Fruit fly (Drosophila melanogaster) whole organism, embryonic: ENCODE data around the gene CG43137.

Experiments
- Abd-B ChIP-seq: fragments of 200-800 bp; sonication (Bioruptor generic); optimal IDR thresholded peaks from 2 replicates; lab custom pipeline; 2018; ENCODE audit warnings: missing biosample characterization, mild to moderate bottlenecking, missing genetic modification characterization, moderate library complexity
- Bgb ChIP-seq: fragments of 200-800 bp; sonication (Bioruptor generic); IDR thresholded peaks from 2 replicates; pipeline ENCODE4 v1.3.6; 2022; ENCODE audit warnings: missing biosample characterization, missing genetic modification characterization; ENCODE audit not compliant: partially characterized antibody
- CG11504 ChIP-seq: fragments of 200-800 bp; sonication (Bioruptor generic); optimal IDR thresholded peaks from 3 replicates; lab custom pipeline; 2019; ENCODE audit warnings: missing biosample characterization, mild to moderate bottlenecking, missing genetic modification characterization, moderate library complexity
- CG11696 ChIP-seq: fragments of 200-800 bp; sonication (Bioruptor generic); IDR thresholded peaks from 2 replicates; pipeline ENCODE4 v1.3.6; 2022; ENCODE audit warnings: missing biosample characterization, missing genetic modification characterization
- CG12769 ChIP-seq: fragments of 200-800 bp; sonication (Bioruptor generic); optimal IDR thresholded peaks from 2 replicates; lab custom pipeline; 2019; ENCODE audit warnings: missing biosample characterization, mild to moderate bottlenecking, missing genetic modification characterization, moderate library complexity
- CG13894 ChIP-seq: fragments of 200-800 bp; sonication (Bioruptor generic); optimal IDR thresholded peaks from 3 replicates; lab custom pipeline; 2018; ENCODE audit warnings: missing biosample characterization, mild to moderate bottlenecking, missing genetic modification characterization, moderate library complexity
- CG1529 ChIP-seq: fragments of 200-800 bp; sonication (Bioruptor generic); optimal IDR thresholded peaks from 3 replicates; lab custom pipeline; 2018; ENCODE audit warnings: missing biosample characterization, missing genetic modification characterization
- CG15696 ChIP-seq: fragments of 200-800 bp; sonication (Bioruptor generic); optimal IDR thresholded peaks from 2 replicates; lab custom pipeline; 2019; ENCODE audit warnings: missing biosample characterization, mild to moderate bottlenecking, missing genetic modification characterization, moderate library complexity
- CG16779 ChIP-seq: fragments of 200-800 bp; sonication (Bioruptor generic); IDR thresholded peaks from 2 replicates; pipeline ENCODE4 v1.3.6; 2022; ENCODE audit warnings: missing biosample characterization, missing genetic modification characterization
- CG18764 ChIP-seq: fragments of 200-800 bp; sonication (Bioruptor generic); optimal IDR thresholded peaks from 3 replicates; lab custom pipeline; 2016; ENCODE audit warnings: missing biosample characterization, missing genetic modification characterization
- CG2202 ChIP-seq: fragments of 200-800 bp; sonication (Bioruptor generic); optimal IDR thresholded peaks from 2 replicates; lab custom pipeline; 2018; ENCODE audit warnings: missing biosample characterization, mild to moderate bottlenecking, missing genetic modification characterization
- CG30431 ChIP-seq: fragments of 200-800 bp; sonication (Bioruptor generic); optimal IDR thresholded peaks from 2 replicates; lab custom pipeline; 2017; ENCODE audit warnings: missing biosample characterization, missing genetic modification characterization
- CG32532 ChIP-seq: fragments of 200-800 bp; sonication (Bioruptor generic); IDR thresholded peaks from 2 replicates; pipeline ENCODE4 v1.3.6; 2022; ENCODE audit warnings: missing biosample characterization, missing genetic modification characterization
- CG3995 ChIP-seq: fragments of 200-800 bp; sonication (Bioruptor generic); optimal IDR thresholded peaks from 3 replicates; lab custom pipeline; 2016; ENCODE audit warnings: missing biosample characterization, missing genetic modification characterization
- CG6175 ChIP-seq: fragments of 200-800 bp; sonication (Bioruptor generic); IDR thresholded peaks from 3 replicates; pipeline ENCODE4 v1.3.6; 2022; ENCODE audit warnings: missing biosample characterization, missing genetic modification characterization
- CG7556 ChIP-seq: fragments of 200-800 bp; sonication (Bioruptor generic); optimal IDR thresholded peaks from 2 replicates; lab custom pipeline; 2017; ENCODE audit warnings: missing biosample characterization, mild to moderate bottlenecking, missing genetic modification characterization
- CG8359 ChIP-seq: fragments of 200-800 bp; sonication (Bioruptor generic); optimal IDR thresholded peaks from 2 replicates; lab custom pipeline; 2017; ENCODE audit warnings: missing biosample characterization, mild to moderate bottlenecking, missing genetic modification characterization, borderline replicate concordance
- CG8765 ChIP-seq: fragments of 200-800 bp; sonication (Bioruptor generic); IDR thresholded peaks from 2 replicates; pipeline ENCODE4 v1.3.6; 2022; ENCODE audit warnings: missing biosample characterization, missing genetic modification characterization
- CG9932 ChIP-seq: fragments of 200-800 bp; sonication (Bioruptor generic); IDR thresholded peaks from 2 replicates; pipeline ENCODE4 v1.3.6; 2022; ENCODE audit warnings: missing biosample characterization, missing genetic modification characterization
- CoRest ChIP-seq: fragments of 200-800 bp; sonication (Bioruptor generic); optimal IDR thresholded peaks from 3 replicates; lab custom pipeline; 2018; ENCODE audit warnings: missing biosample characterization, mild to moderate bottlenecking, missing genetic modification characterization, moderate library complexity
- Doc2 ChIP-seq: fragments of 200-800 bp; sonication (Bioruptor generic); IDR thresholded peaks from 2 replicates; pipeline ENCODE4 v1.3.6; 2022; ENCODE audit warnings: missing biosample characterization, missing genetic modification characterization
- E2f2 ChIP-seq: fragments of 200-800 bp; sonication (Bioruptor generic); IDR thresholded peaks from 2 replicates; pipeline ENCODE4 v1.3.6; 2022; ENCODE audit warnings: missing biosample characterization, missing genetic modification characterization
- Eip74EF ChIP-seq, 2 experiments: fragments of 200-800 bp in 1 of 2; fragments of >200 bp in 1 of 2; sonication (Bioruptor generic) in 1 of 2; optimal IDR thresholded peaks; 2 replicates each; lab custom pipeline; 2017 to 2019; ENCODE audit warnings: missing biosample characterization in 2 of 2, missing genetic modification characterization in 2 of 2, mild to moderate bottlenecking in 1 of 2, moderate library complexity in 1 of 2
- Fer1 ChIP-seq: fragments of 200-800 bp; sonication (Bioruptor generic); optimal IDR thresholded peaks from 2 replicates; lab custom pipeline; 2017; ENCODE audit warnings: missing biosample characterization, mild to moderate bottlenecking, missing genetic modification characterization
- HLH3B ChIP-seq: fragments of 200-800 bp; sonication (Bioruptor generic); IDR thresholded peaks from 2 replicates; pipeline ENCODE4 v1.3.6; 2022; ENCODE audit warnings: missing biosample characterization, missing genetic modification characterization
- HLHmδ ChIP-seq: fragments of 200-800 bp; sonication (Bioruptor generic); optimal IDR thresholded peaks from 2 replicates; lab custom pipeline; 2018; ENCODE audit warnings: missing biosample characterization, mild to moderate bottlenecking, missing genetic modification characterization, moderate library complexity
- Lhr ChIP-seq: fragments of 200-800 bp; sonication (Bioruptor generic); optimal IDR thresholded peaks from 3 replicates; lab custom pipeline; 2017; ENCODE audit warnings: mild to moderate bottlenecking, missing biosample characterization, missing genetic modification reagents, missing genetic modification characterization
- Myb ChIP-seq: fragments of 200-800 bp; sonication (Bioruptor generic); optimal IDR thresholded peaks from 2 replicates; lab custom pipeline; 2016; ENCODE audit warnings: missing biosample characterization, missing genetic modification characterization
- NfI ChIP-seq: fragments of 200-800 bp; sonication (Bioruptor generic); optimal IDR thresholded peaks from 3 replicates; lab custom pipeline; 2018; ENCODE audit warnings: missing biosample characterization, mild to moderate bottlenecking, missing genetic modification characterization, moderate library complexity
- Opbp ChIP-seq: fragments of 200-800 bp; sonication (Bioruptor generic); IDR thresholded peaks from 3 replicates; pipeline ENCODE4 v1.3.6; 2022; ENCODE audit warnings: missing biosample characterization, missing genetic modification characterization; ENCODE audit not compliant: partially characterized antibody
- Six4 ChIP-seq: fragments of 200-800 bp; sonication (Bioruptor generic); optimal IDR thresholded peaks from 2 replicates; lab custom pipeline; 2016; ENCODE audit warnings: missing biosample characterization, missing genetic modification characterization
- Spps ChIP-seq: fragments of 200-800 bp; sonication (Bioruptor generic); optimal IDR thresholded peaks from 2 replicates; lab custom pipeline; 2018; ENCODE audit warnings: missing biosample characterization, mild to moderate bottlenecking, missing genetic modification characterization
- Sry-β ChIP-seq: fragments of 200-800 bp; sonication (Bioruptor generic); optimal IDR thresholded peaks from 2 replicates; lab custom pipeline; 2018; ENCODE audit warnings: missing biosample characterization, mild to moderate bottlenecking, missing genetic modification characterization, moderate library complexity
- ara ChIP-seq: fragments of 200-800 bp; sonication (Bioruptor generic); IDR thresholded peaks from 2 replicates; pipeline ENCODE4 v1.3.6; 2022; ENCODE audit warnings: missing biosample characterization, missing genetic modification characterization
- gsb-n ChIP-seq: fragments of 200-800 bp; sonication (Bioruptor generic); optimal IDR thresholded peaks from 3 replicates; lab custom pipeline; 2018; ENCODE audit warnings: missing biosample characterization, mild to moderate bottlenecking, missing genetic modification characterization
- ken ChIP-seq: fragments of 200-800 bp; sonication (Bioruptor generic); IDR thresholded peaks from 3 replicates; pipeline ENCODE4 v1.3.6; 2022; ENCODE audit warnings: missing biosample characterization, missing genetic modification characterization
- lbe ChIP-seq: fragments of 200-800 bp; sonication (Bioruptor generic); optimal IDR thresholded peaks from 2 replicates; lab custom pipeline; 2016; ENCODE audit warnings: missing biosample characterization, mild to moderate bottlenecking, missing genetic modification characterization
- nerfin-2 ChIP-seq: fragments of 200-800 bp; sonication (Bioruptor generic); IDR thresholded peaks from 2 replicates; pipeline ENCODE4 v1.3.6; 2022; ENCODE audit warnings: missing biosample characterization, missing genetic modification characterization; ENCODE audit not compliant: partially characterized antibody
- org-1 ChIP-seq: fragments of 200-800 bp; sonication (Bioruptor generic); optimal IDR thresholded peaks from 2 replicates; lab custom pipeline; 2017; ENCODE audit warnings: missing biosample characterization, missing genetic modification characterization
- prd ChIP-seq, 3 experiments: fragments of >200 bp in 2 of 3; fragments of 200-800 bp in 1 of 3; sonication (Bioruptor generic) in 1 of 3; optimal IDR thresholded peaks in 2 of 3; IDR thresholded peaks in 1 of 3; 2 replicates in 2 of 3; 3 replicates in 1 of 3; pipeline versions ENCODE4 v1.3.6 to Lab custom; 2017 to 2022; ENCODE audit warnings: missing biosample characterization in 1 of 3, missing genetic modification characterization in 1 of 3
- rib ChIP-seq: fragments of 200-800 bp; sonication (Bioruptor generic); IDR thresholded peaks from 2 replicates; pipeline ENCODE4 v1.3.6; 2022; ENCODE audit warnings: missing biosample characterization, missing genetic modification characterization
- salm ChIP-seq: fragments of 200-800 bp; sonication (Bioruptor generic); optimal IDR thresholded peaks from 2 replicates; lab custom pipeline; 2018; ENCODE audit warnings: missing biosample characterization, mild to moderate bottlenecking, missing genetic modification characterization
- sim ChIP-seq: fragments of 200-800 bp; sonication (Bioruptor generic); IDR thresholded peaks from 2 replicates; pipeline ENCODE4 v1.3.6; 2022; ENCODE audit warnings: missing biosample characterization, missing genetic modification characterization
- sob ChIP-seq: fragments of 200-800 bp; sonication (Bioruptor generic); IDR thresholded peaks from 2 replicates; pipeline ENCODE4 v1.3.6; 2022; ENCODE audit warnings: missing biosample characterization, missing genetic modification characterization
- sug ChIP-seq: fragments of 200-800 bp; optimal IDR thresholded peaks from 2 replicates; lab custom pipeline; 2019; ENCODE audit warnings: missing biosample characterization, mild to moderate bottlenecking, missing genetic modification characterization, moderate library complexity
- tup ChIP-seq: fragments of 200-800 bp; sonication (Bioruptor generic); optimal IDR thresholded peaks from 2 replicates; lab custom pipeline; 2016; ENCODE audit warnings: missing biosample characterization, mild to moderate bottlenecking, missing genetic modification characterization, moderate library complexity
- wor ChIP-seq: fragments of 200-800 bp; sonication (Bioruptor generic); IDR thresholded peaks from 2 replicates; pipeline ENCODE4 v1.3.6; 2022; ENCODE audit warnings: missing biosample characterization, missing genetic modification characterization
- z ChIP-seq: fragments of 200-800 bp; sonication (Bioruptor generic); IDR thresholded peaks from 3 replicates; pipeline ENCODE4 v1.3.6; 2022; ENCODE audit warnings: missing biosample characterization, missing genetic modification characterization
- zen ChIP-seq: fragments of 200-800 bp; sonication (Bioruptor generic); optimal IDR thresholded peaks from 3 replicates; lab custom pipeline; 2018; ENCODE audit warnings: missing biosample characterization, mild to moderate bottlenecking, missing genetic modification characterization, moderate library complexity

Gene CG43137

dm6 chrX:5901628-5902213 lies 36.8 kb upstream of the CG43137 start (continued):
- TF ChIP-seq HLHmδ (GFP tag; lab: Kevin White, UChicago): peak; percentile 5
- peak in 1 of 2 experiments; percentile 15 for TF ChIP-seq Eip74EF (GFP tag; optimal IDR thresholded peaks at IDR 0.05; lab: Kevin White, UChicago)
- TF ChIP-seq rib: peak; percentile 73; the same call in 1 of the 2 replicates
- TF ChIP-seq CG15696 (tag; lab: Kevin White, UChicago): no peak
- TF ChIP-seq Doc2 (GFP tag; lab: Robert Waterston, UW): no peak
- TF ChIP-seq zen: peak; percentile 5
- no peak for TF ChIP-seq Lhr (GFP tag; lab: Kevin White, UChicago)
- peak; percentile 45; the same call in 1 of the 2 replicates for TF ChIP-seq Bgb
- no peak for TF ChIP-seq Abd-B
- TF ChIP-seq CG8765 (GFP tag; lab: Robert Waterston, UW): no peak
- 0 out of 2 replicates have a peak, but pooled peaks have one; percentile 11 for TF ChIP-seq CG11696 (GFP tag; lab: Robert Waterston, UW)
- TF ChIP-seq CG16779 (GFP tag; lab: Robert Waterston, UW): peak; percentile 58; the same call in 1 of the 2 replicates
- TF ChIP-seq CG6175 (GFP tag; lab: Robert Waterston, UW): 0 out of 3 replicates have a peak, but pooled peaks have one; percentile 47
- no peak for TF ChIP-seq E2f2 (GFP tag; lab: Robert Waterston, UW)
- peak; percentile 43 for TF ChIP-seq CG13894 (tag; lab: Kevin White, UChicago)
- TF ChIP-seq CoRest (tag; lab: Kevin White, UChicago): no peak
- TF ChIP-seq lbe (GFP tag; lab: Kevin White, UChicago): peak; percentile 41
- peak; percentile 29; the same call in 1 of the 2 replicates for TF ChIP-seq ara (GFP tag; lab: Robert Waterston, UW)
- TF ChIP-seq CG30431 (GFP tag; lab: Kevin White, UChicago): no peak
- TF ChIP-seq CG8359 (GFP tag; lab: Kevin White, UChicago): no peak
- peak; percentile 64 for TF ChIP-seq CG9932
- TF ChIP-seq sob (GFP tag; lab: Robert Waterston, UW): peak; percentile 54; the same call in 1 of the 2 replicates
- TF ChIP-seq gsb-n (tag; lab: Kevin White, UChicago): peak; percentile 47
- TF ChIP-seq wor (GFP tag; lab: Robert Waterston, UW): no peak
- no peak for TF ChIP-seq CG7556 (GFP tag; lab: Kevin White, UChicago)
- peak; percentile 65 for TF ChIP-seq CG12769 (tag; lab: Kevin White, UChicago)
- no peak for TF ChIP-seq Sry-β
- TF ChIP-seq tup: no peak
- no peak for TF ChIP-seq prd (optimal IDR thresholded peaks at IDR 0.05; lab: Kevin White, UChicago)
- TF ChIP-seq prd (GFP tag; IDR thresholded peaks at IDR 0.05; lab: Robert Waterston, UW): 0 out of 3 replicates have a peak, but pooled peaks have one; percentile 32
- no peak for TF ChIP-seq Six4
- no peak for TF ChIP-seq CG18764
- no peak for TF ChIP-seq org-1
- TF ChIP-seq Opbp: peak; percentile 40; the same call in 2 of the 3 replicates
- 0 out of 2 replicates have a peak, but pooled peaks have one; percentile 18 for TF ChIP-seq CG32532 (GFP tag; lab: Robert Waterston, UW)
- TF ChIP-seq Fer1: peak; percentile 29
- no peak for TF ChIP-seq Spps
- TF ChIP-seq z (GFP tag; lab: Robert Waterston, UW): no peak
- no peak for TF ChIP-seq sug (tag; lab: Kevin White, UChicago)
- TF ChIP-seq CG1529: no peak
- TF ChIP-seq CG2202 (tag; lab: Kevin White, UChicago): no peak
- no peak for TF ChIP-seq sim (GFP tag; lab: Robert Waterston, UW)
- peak; percentile 24 for TF ChIP-seq CG11504
- TF ChIP-seq CG3995: no peak
- TF ChIP-seq ken (GFP tag; lab: Robert Waterston, UW): no peak
- TF ChIP-seq nerfin-2: no peak
- TF ChIP-seq NfI (GFP tag; lab: Kevin White, UChicago): no peak
- TF ChIP-seq HLH3B (GFP tag; lab: Robert Waterston, UW): no peak
- no peak for TF ChIP-seq salm (tag; lab: Kevin White, UChicago)
- no peak for TF ChIP-seq Myb (GFP tag; lab: Kevin White, UChicago)
